Worm (Caenorhabditis elegans): ENCODE results near the gene sra-34.

DNA sequence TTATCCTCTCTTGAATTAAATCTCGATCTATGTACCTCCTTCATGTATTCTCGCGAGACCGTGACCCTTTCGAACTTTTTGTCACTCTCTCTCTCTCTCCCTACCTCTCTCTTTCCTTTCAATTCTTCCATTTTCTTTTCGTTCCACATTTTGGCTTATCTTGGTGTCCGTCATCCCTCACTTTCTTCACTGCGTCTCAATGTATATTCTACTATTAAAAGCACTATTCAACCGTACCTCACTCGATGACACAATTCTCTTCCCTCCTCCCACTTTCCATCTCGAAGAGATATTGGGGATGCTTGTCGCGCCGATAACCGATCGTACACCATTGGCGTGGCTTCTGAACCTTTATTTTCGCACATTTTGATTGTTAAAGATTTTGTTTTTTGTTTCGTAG is 32.8 kb downstream of the sra-34 start:
- TF ChIP-seq peb-1 (tag; optimal IDR thresholded peaks at IDR 0.05) (no peak), lin-39 (tag; optimal IDR thresholded peaks at IDR 0.05) (no peak), unc-39 (tag; optimal IDR thresholded peaks at IDR 0.05) (no peak), lin-11 (tag; optimal IDR thresholded peaks at IDR 0.05) (no peak), aly-2 (tag; optimal IDR thresholded peaks at IDR 0.05) (no peak)
